Fruit fly (Drosophila melanogaster): ENCODE measurements around the gene nmd.

- no peak for TF ChIP-seq pan (optimal IDR thresholded peaks at IDR 0.05)
- no peak for TF ChIP-seq jim (GFP tag; optimal IDR thresholded peaks at IDR 0.05)
- no peak for TF ChIP-seq Hr78 (GFP tag; optimal IDR thresholded peaks at IDR 0.05)
- no peak for TF ChIP-seq CG9705 (GFP tag; optimal IDR thresholded peaks at IDR 0.05)
- TF ChIP-seq Hnf4 (GFP tag; optimal IDR thresholded peaks at IDR 0.05), result no peak
- no peak for TF ChIP-seq h (GFP tag; optimal IDR thresholded peaks at IDR 0.05)
- TF ChIP-seq Dfd (GFP tag; optimal IDR thresholded peaks at IDR 0.05), result no peak
- no peak for TF ChIP-seq br (GFP tag; optimal IDR thresholded peaks at IDR 0.05)
- no peak for TF ChIP-seq Sp1 (GFP tag; optimal IDR thresholded peaks at IDR 0.05)
- TF ChIP-seq Hr83 (GFP tag; optimal IDR thresholded peaks at IDR 0.05; ENCODE audit: poor library complexity, severe bottlenecking), result no peak
- TF ChIP-seq HLH106 (tag; optimal IDR thresholded peaks at IDR 0.05), result no peak
- TF ChIP-seq usp (GFP tag; optimal IDR thresholded peaks at IDR 0.05), result no peak
- no peak for TF ChIP-seq rgr (GFP tag; optimal IDR thresholded peaks at IDR 0.05)
- TF ChIP-seq psq (GFP tag; optimal IDR thresholded peaks at IDR 0.05), result peak; percentile 0
Observed at dm6 chr2L:10263830-10264634, 39.7 kb downstream of the nmd start, which contains the start of gene REPTOR-BP.

All from whole organism, wandering third instar larva.